Worm (Caenorhabditis elegans): Measurements from ENCODE around the gene nlt-1.

- TF ChIP-seq snpc-4 (tag; optimal IDR thresholded peaks at IDR 0.05) (no peak), sem-2 (GFP tag; optimal IDR thresholded peaks at IDR 0.05) (no peak), unc-62 (GFP tag; optimal IDR thresholded peaks at IDR 0.05) (no peak), lin-13 (tag; optimal IDR thresholded peaks at IDR 0.05) (no peak), ztf-11 (tag; optimal IDR thresholded peaks at IDR 0.05) (no peak), lsy-2 (tag; optimal IDR thresholded peaks at IDR 0.05) (no peak), mep-1 (tag; optimal IDR thresholded peaks at IDR 0.05) (no peak), tbx-8 (GFP tag; optimal IDR thresholded peaks at IDR 0.05) (no peak), bed-3 (GFP tag; optimal IDR thresholded peaks at IDR 0.05) (no peak), nhr-76 (tag; optimal IDR thresholded peaks at IDR 0.05) (no peak), ham-2 (GFP tag; optimal IDR thresholded peaks at IDR 0.05) (no peak)
Measured at ce11 chrII:10029890-10030289, 28.9 kb upstream of the nlt-1 start, which contains the start of gene ttc-36.
